Fruit fly (Drosophila melanogaster) whole organism, embryonic: ENCODE measurements around the gene PIG-T.
A peak's percentile ranks its signal among the peaks of the same experiment; 100 is the strongest.

Experiments used
- BEAF-32 ChIP-seq: fragments of 200-800 bp; sonication (Bioruptor generic); optimal IDR thresholded peaks from 3 replicates; lab custom pipeline; 2017; ENCODE audit warnings: missing biosample characterization, missing genetic modification characterization, mild to moderate bottlenecking, moderate library complexity, missing genetic modification reagents
- C15 ChIP-seq: fragments of 200-800 bp; sonication (Bioruptor generic); IDR thresholded peaks from 3 replicates; pipeline ENCODE4 v1.3.6; 2022; ENCODE audit warnings: missing biosample characterization, missing genetic modification characterization
- CG10209 ChIP-seq: fragments of 200-800 bp; sonication (Bioruptor generic); optimal IDR thresholded peaks from 3 replicates; lab custom pipeline; 2017; ENCODE audit warnings: missing biosample characterization, mild to moderate bottlenecking, missing genetic modification characterization, missing genetic modification reagents
- CG11456 ChIP-seq: fragments of 200-800 bp; sonication (Bioruptor generic); IDR thresholded peaks from 3 replicates; pipeline ENCODE4 v1.3.6; 2022; ENCODE audit warnings: missing biosample characterization, missing genetic modification characterization
- CG1233 ChIP-seq: fragments of 200-800 bp; sonication (Bioruptor generic); optimal IDR thresholded peaks from 4 replicates; lab custom pipeline; 2018; ENCODE audit warnings: missing biosample characterization, mild to moderate bottlenecking, missing genetic modification characterization
- CG12769 ChIP-seq: fragments of 200-800 bp; sonication (Bioruptor generic); optimal IDR thresholded peaks from 2 replicates; lab custom pipeline; 2019; ENCODE audit warnings: missing biosample characterization, mild to moderate bottlenecking, missing genetic modification characterization, moderate library complexity
- CG15269 ChIP-seq: fragments of 200-800 bp; sonication (Bioruptor generic); optimal IDR thresholded peaks from 2 replicates; lab custom pipeline; 2018; ENCODE audit warnings: missing biosample characterization, mild to moderate bottlenecking, missing genetic modification characterization, moderate library complexity
- CG17359 ChIP-seq: fragments of 200-800 bp; sonication (Bioruptor generic); optimal IDR thresholded peaks from 3 replicates; lab custom pipeline; 2018; ENCODE audit warnings: missing biosample characterization, mild to moderate bottlenecking, missing genetic modification characterization, moderate library complexity
- CG2116 ChIP-seq: fragments of 200-800 bp; sonication (Bioruptor generic); optimal IDR thresholded peaks from 3 replicates; lab custom pipeline; 2018; ENCODE audit warnings: missing biosample characterization, mild to moderate bottlenecking, missing genetic modification characterization
- CG3726 ChIP-seq: fragments of 200-800 bp; sonication (Bioruptor generic); IDR thresholded peaks from 3 replicates; pipeline ENCODE4, ENCODE4 v1.3.6; 2022; ENCODE audit warnings: missing biosample characterization, missing genetic modification characterization
- CG3847 ChIP-seq: fragments of 200-800 bp; sonication (Bioruptor generic); IDR thresholded peaks from 2 replicates; pipeline ENCODE4 v1.3.6; 2022; ENCODE audit warnings: missing biosample characterization, missing genetic modification characterization
- CG5953 ChIP-seq: fragments of 200-800 bp; sonication (Bioruptor generic); IDR thresholded peaks from 2 replicates; pipeline ENCODE4 v1.3.6; 2022; ENCODE audit warnings: missing biosample characterization, missing genetic modification characterization
- CG6272 ChIP-seq: fragments of 200-800 bp; sonication (Bioruptor generic); IDR thresholded peaks from 2 replicates; pipeline ENCODE4 v1.3.6; 2022; ENCODE audit warnings: missing biosample characterization, missing genetic modification characterization
- CG7271 ChIP-seq: fragments of 200-800 bp; sonication (Bioruptor generic); optimal IDR thresholded peaks from 2 replicates; lab custom pipeline; 2018; ENCODE audit warnings: missing biosample characterization, mild to moderate bottlenecking, missing genetic modification characterization, moderate library complexity
- CG9817 ChIP-seq: fragments of 200-800 bp; sonication (Bioruptor generic); optimal IDR thresholded peaks from 2 replicates; lab custom pipeline; 2018; ENCODE audit warnings: missing biosample characterization, mild to moderate bottlenecking, missing genetic modification characterization, moderate library complexity
- CoRest ChIP-seq: fragments of 200-800 bp; sonication (Bioruptor generic); optimal IDR thresholded peaks from 3 replicates; lab custom pipeline; 2018; ENCODE audit warnings: missing biosample characterization, mild to moderate bottlenecking, missing genetic modification characterization, moderate library complexity
- Ets65A ChIP-seq: fragments of 200-800 bp; sonication (Bioruptor generic); peaks from one replicate; lab custom pipeline; 2016; ENCODE audit warnings: missing biosample characterization, missing genetic modification characterization
- GATAe ChIP-seq: fragments of 200-800 bp; sonication (Bioruptor generic); conservative IDR thresholded peaks from 2 replicates; pipeline ENCODE4 v1.3.6; 2022; ENCODE audit warnings: missing biosample characterization, missing genetic modification characterization
- HHEX ChIP-seq: fragments of 200-800 bp; sonication (Bioruptor generic); optimal IDR thresholded peaks from 3 replicates; lab custom pipeline; 2017; ENCODE audit warnings: missing biosample characterization, mild to moderate bottlenecking, missing genetic modification characterization, missing genetic modification reagents
- Hr51 ChIP-seq, 2 experiments: fragments of 200-800 bp; sonication (Bioruptor generic); optimal IDR thresholded peaks; 2 replicates in 1 of 2; 3 replicates in 1 of 2; lab custom pipeline; 2016 to 2018; ENCODE audit warnings: missing biosample characterization in 2 of 2, missing genetic modification characterization in 2 of 2, mild to moderate bottlenecking in 1 of 2, moderate library complexity in 1 of 2
- Lpt ChIP-seq: fragments of >200 bp; optimal IDR thresholded peaks from 2 replicates; lab custom pipeline; 2018; ENCODE audit warnings: missing biosample characterization, missing genetic modification characterization
- MBD-R2 ChIP-seq: fragments of 200-800 bp; sonication (Bioruptor generic); IDR thresholded peaks from 2 replicates; pipeline ENCODE4 v1.3.6; 2022; ENCODE audit warnings: missing biosample characterization, missing genetic modification characterization
- Neu2 ChIP-seq: fragments of 200-800 bp; sonication (Bioruptor generic); optimal IDR thresholded peaks from 3 replicates; lab custom pipeline; 2016; ENCODE audit warnings: missing biosample characterization, missing genetic modification characterization, borderline replicate concordance
- Optix ChIP-seq: fragments of 200-800 bp; sonication (Bioruptor generic); IDR thresholded peaks from 3 replicates; pipeline ENCODE4 v1.3.6; 2022; ENCODE audit warnings: missing biosample characterization, missing genetic modification characterization
- Rfx ChIP-seq: fragments of 200-800 bp; sonication (Bioruptor generic); IDR thresholded peaks from 2 replicates; pipeline ENCODE4 v1.3.6; 2022; ENCODE audit warnings: missing biosample characterization, missing genetic modification characterization
- Side ChIP-seq: fragments of 200-800 bp; sonication (Bioruptor generic); optimal IDR thresholded peaks from 2 replicates; lab custom pipeline; 2016; ENCODE audit warnings: missing biosample characterization, missing genetic modification characterization
- Sry-β ChIP-seq: fragments of 200-800 bp; sonication (Bioruptor generic); optimal IDR thresholded peaks from 2 replicates; lab custom pipeline; 2018; ENCODE audit warnings: missing biosample characterization, mild to moderate bottlenecking, missing genetic modification characterization, moderate library complexity
- ara ChIP-seq: fragments of 200-800 bp; sonication (Bioruptor generic); IDR thresholded peaks from 2 replicates; pipeline ENCODE4 v1.3.6; 2022; ENCODE audit warnings: missing biosample characterization, missing genetic modification characterization
- az2 ChIP-seq: fragments of 200-800 bp; sonication (Bioruptor generic); optimal IDR thresholded peaks from 3 replicates; lab custom pipeline; 2016; ENCODE audit warnings: missing biosample characterization, missing genetic modification characterization
- bbx ChIP-seq: fragments of 200-800 bp; sonication (Bioruptor generic); IDR thresholded peaks from 2 replicates; pipeline ENCODE4 v1.3.6; 2022; ENCODE audit warnings: missing biosample characterization, missing genetic modification characterization; ENCODE audit not compliant: partially characterized antibody
- chif ChIP-seq, 2 experiments: fragments of 200-800 bp; sonication (Bioruptor generic); optimal IDR thresholded peaks; 3 replicates each; lab custom pipeline; 2016; ENCODE audit warnings: missing biosample characterization in 2 of 2, missing genetic modification characterization in 2 of 2
- fd3F ChIP-seq: fragments of 200-800 bp; sonication (Bioruptor generic); optimal IDR thresholded peaks from 2 replicates; lab custom pipeline; 2018; ENCODE audit warnings: missing biosample characterization, mild to moderate bottlenecking, missing genetic modification characterization, moderate library complexity
- fd96Cb ChIP-seq: fragments of 200-800 bp; sonication (Bioruptor generic); optimal IDR thresholded peaks from 2 replicates; lab custom pipeline; 2018; ENCODE audit warnings: missing biosample characterization, mild to moderate bottlenecking, missing genetic modification characterization, moderate library complexity
- gsb ChIP-seq: fragments of 200-800 bp; sonication (Bioruptor generic); IDR thresholded peaks from 2 replicates; pipeline ENCODE4 v1.3.6; 2022; ENCODE audit warnings: missing biosample characterization, missing genetic modification characterization
- gt ChIP-seq: fragments of 200-800 bp; sonication (Bioruptor generic); IDR thresholded peaks from 2 replicates; pipeline ENCODE4 v1.3.6; 2022; ENCODE audit warnings: missing biosample characterization, missing genetic modification characterization
- h ChIP-seq: fragments of >200 bp; optimal IDR thresholded peaks from 2 replicates; lab custom pipeline; 2017
- ind ChIP-seq: fragments of 200-800 bp; sonication (Bioruptor generic); optimal IDR thresholded peaks from 3 replicates; lab custom pipeline; 2016; ENCODE audit warnings: missing biosample characterization, missing genetic modification characterization
- kah ChIP-seq: fragments of 200-800 bp; sonication (Bioruptor generic); optimal IDR thresholded peaks from 2 replicates; lab custom pipeline; 2018; ENCODE audit warnings: missing biosample characterization, mild to moderate bottlenecking, missing genetic modification characterization
- knrl ChIP-seq: fragments of 200-800 bp; sonication (Bioruptor generic); IDR thresholded peaks from 3 replicates; pipeline ENCODE4 v1.3.6; 2022; ENCODE audit warnings: missing biosample characterization, missing genetic modification characterization; ENCODE audit not compliant: partially characterized antibody
- maf-S ChIP-seq: fragments of 200-800 bp; sonication (Bioruptor generic); optimal IDR thresholded peaks from 2 replicates; lab custom pipeline; 2016; ENCODE audit warnings: missing biosample characterization, missing genetic modification characterization
- otp ChIP-seq: fragments of 200-800 bp; sonication (Bioruptor generic); IDR thresholded peaks from 3 replicates; pipeline ENCODE4, ENCODE4 v1.3.6; 2022; ENCODE audit warnings: missing biosample characterization, missing genetic modification characterization
- prd ChIP-seq, 3 experiments: fragments of >200 bp in 2 of 3; fragments of 200-800 bp in 1 of 3; sonication (Bioruptor generic) in 1 of 3; optimal IDR thresholded peaks in 2 of 3; IDR thresholded peaks in 1 of 3; 2 replicates in 2 of 3; 3 replicates in 1 of 3; pipeline versions ENCODE4 v1.3.6 to Lab custom; 2017 to 2022; ENCODE audit warnings: missing biosample characterization in 1 of 3, missing genetic modification characterization in 1 of 3
- psq ChIP-seq: fragments of 200-800 bp; sonication (Bioruptor generic); optimal IDR thresholded peaks from 2 replicates; lab custom pipeline; 2017; ENCODE audit warnings: missing biosample characterization, missing genetic modification characterization
- ranshi ChIP-seq: fragments of 200-800 bp; sonication (Bioruptor generic); IDR thresholded peaks from 2 replicates; pipeline ENCODE4 v1.3.6; 2022; ENCODE audit warnings: missing biosample characterization, missing genetic modification characterization
- sob ChIP-seq: fragments of 200-800 bp; sonication (Bioruptor generic); IDR thresholded peaks from 2 replicates; pipeline ENCODE4 v1.3.6; 2022; ENCODE audit warnings: missing biosample characterization, missing genetic modification characterization
- ssp ChIP-seq: fragments of 200-800 bp; sonication (Bioruptor generic); IDR thresholded peaks from 2 replicates; pipeline ENCODE4 v1.3.6; 2022; ENCODE audit warnings: missing biosample characterization, missing genetic modification characterization
- sug ChIP-seq: fragments of 200-800 bp; optimal IDR thresholded peaks from 2 replicates; lab custom pipeline; 2019; ENCODE audit warnings: missing biosample characterization, mild to moderate bottlenecking, missing genetic modification characterization, moderate library complexity
- trem ChIP-seq: fragments of 200-800 bp; optimal IDR thresholded peaks from 3 replicates; lab custom pipeline; 2019; ENCODE audit warnings: missing biosample characterization, mild to moderate bottlenecking, missing genetic modification characterization, moderate library complexity
- tup ChIP-seq: fragments of 200-800 bp; sonication (Bioruptor generic); optimal IDR thresholded peaks from 2 replicates; lab custom pipeline; 2016; ENCODE audit warnings: missing biosample characterization, mild to moderate bottlenecking, missing genetic modification characterization, moderate library complexity
- wdn ChIP-seq: fragments of 200-800 bp; sonication (Bioruptor generic); IDR thresholded peaks from 2 replicates; pipeline ENCODE4 v1.3.6; 2022; ENCODE audit warnings: missing biosample characterization, missing genetic modification characterization
- z ChIP-seq: fragments of 200-800 bp; sonication (Bioruptor generic); IDR thresholded peaks from 3 replicates; pipeline ENCODE4 v1.3.6; 2022; ENCODE audit warnings: missing biosample characterization, missing genetic modification characterization

Gene PIG-T

DNA sequence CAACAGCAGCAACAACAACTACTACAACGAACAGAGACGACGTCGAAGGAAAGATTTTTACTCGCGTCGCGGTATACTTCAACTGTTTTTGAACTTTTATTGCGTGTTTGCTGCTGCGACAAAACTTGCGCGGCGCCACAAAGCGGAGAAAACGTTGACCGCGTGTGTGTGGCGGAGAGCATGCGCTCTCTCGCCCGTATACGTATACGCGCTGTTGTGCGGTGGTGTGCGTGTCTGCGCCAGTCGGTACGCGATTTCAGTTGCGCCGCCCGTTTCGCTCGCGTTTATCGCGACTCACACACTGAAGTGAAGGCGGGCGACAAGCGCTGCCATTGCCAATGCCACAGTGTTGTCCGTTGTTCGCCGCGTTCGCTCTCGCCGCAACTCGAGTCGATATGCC, 2.7 kb upstream of the PIG-T start (continued):
- peak; percentile 85 for TF ChIP-seq sob (GFP tag; lab: Robert Waterston, UW)
- no peak for TF ChIP-seq psq (GFP tag; lab: Kevin White, UChicago)
- no peak; the same call in 1 of the 2 replicates for TF ChIP-seq CG5953 (GFP tag; lab: Robert Waterston, UW)
- TF ChIP-seq ranshi (GFP tag; lab: Robert Waterston, UW) = peak; percentile 41; the same call in 1 of the 2 replicates
- no peak for TF ChIP-seq CG17359 (tag; lab: Kevin White, UChicago)
- peak; percentile 19 for TF ChIP-seq CG7271 (tag; lab: Kevin White, UChicago)
- peak; percentile 92; the same call in 2 of the 3 replicates for TF ChIP-seq C15 (GFP tag; lab: Robert Waterston, UW)
- TF ChIP-seq Sry-β (GFP tag; lab: Kevin White, UChicago) = no peak
- TF ChIP-seq bbx = peak; percentile 71; the same call in 1 of the 2 replicates
- TF ChIP-seq MBD-R2 (GFP tag; lab: Robert Waterston, UW) = peak; percentile 57
- no peak for TF ChIP-seq CG6272 (GFP tag; lab: Robert Waterston, UW)
- peak; percentile 84 for TF ChIP-seq wdn (GFP tag; lab: Robert Waterston, UW)
- peak; percentile 54; the same call in 1 of the 3 replicates for TF ChIP-seq otp (GFP tag; lab: Robert Waterston, UW)
- no peak; the same call in 2 of the 3 replicates for TF ChIP-seq CG11456 (GFP tag; lab: Robert Waterston, UW)
- no peak for TF ChIP-seq CG9817
- no peak for TF ChIP-seq chif (GFP tag; optimal IDR thresholded peaks at IDR 0.05; lab: Kevin White, UChicago)
- no peak for TF ChIP-seq tup (GFP tag; lab: Kevin White, UChicago)
- TF ChIP-seq fd96Cb (tag; lab: Kevin White, UChicago) = no peak
- no peak for TF ChIP-seq prd (optimal IDR thresholded peaks at IDR 0.05; lab: Kevin White, UChicago)
- TF ChIP-seq prd (GFP tag; IDR thresholded peaks at IDR 0.05; lab: Robert Waterston, UW) = peak; percentile 36; the same call in 1 of the 3 replicates
- TF ChIP-seq ara (GFP tag; lab: Robert Waterston, UW) = no peak
- TF ChIP-seq trem (tag; lab: Kevin White, UChicago) = no peak
- TF ChIP-seq CoRest (tag; lab: Kevin White, UChicago) = no peak
- no peak for TF ChIP-seq gt (GFP tag; lab: Robert Waterston, UW)
- no peak for TF ChIP-seq Neu2 (GFP tag; lab: Kevin White, UChicago)
- no peak for TF ChIP-seq h (lab: Kevin White, UChicago)
- TF ChIP-seq z (GFP tag; lab: Robert Waterston, UW) = no peak
- TF ChIP-seq az2 (GFP tag; lab: Kevin White, UChicago) = no peak
- TF ChIP-seq Hr51 (GFP tag; optimal IDR thresholded peaks at IDR 0.05; lab: Kevin White, UChicago) = peak in 1 of 2 experiments; percentile 33
- no peak for TF ChIP-seq BEAF-32
- no peak for TF ChIP-seq CG10209 (GFP tag; lab: Kevin White, UChicago)
- TF ChIP-seq Optix (GFP tag; lab: Robert Waterston, UW) = peak; percentile 77; the same call in 2 of the 3 replicates
- no peak for TF ChIP-seq ind (GFP tag; lab: Kevin White, UChicago)
- no peak for TF ChIP-seq CG3726
- peak; percentile 76 for TF ChIP-seq sug (tag; lab: Kevin White, UChicago)
- peak; percentile 86 for TF ChIP-seq Rfx (GFP tag; lab: Robert Waterston, UW)
- TF ChIP-seq Side (GFP tag; lab: Kevin White, UChicago) = peak; percentile 37
- TF ChIP-seq HHEX (GFP tag; lab: Kevin White, UChicago) = no peak
- TF ChIP-seq gsb = peak; percentile 92
- peak; percentile 89 for TF ChIP-seq CG3847 (GFP tag; lab: Robert Waterston, UW)
- TF ChIP-seq knrl (GFP tag; lab: Robert Waterston, UW) = no peak
- TF ChIP-seq CG2116 = peak; percentile 9
- no peak for TF ChIP-seq Lpt (GFP tag; lab: Kevin White, UChicago)
- no peak for TF ChIP-seq Ets65A (GFP tag; lab: Kevin White, UChicago)
- TF ChIP-seq ssp = no peak
- TF ChIP-seq GATAe (GFP tag; lab: Robert Waterston, UW) = no peak; the same call in 1 of the 2 replicates
- no peak for TF ChIP-seq maf-S (GFP tag; lab: Kevin White, UChicago)
- peak; percentile 55 for TF ChIP-seq kah (GFP tag; lab: Kevin White, UChicago)
- peak; percentile 38 for TF ChIP-seq CG12769 (tag; lab: Kevin White, UChicago)
- TF ChIP-seq CG15269 (tag; lab: Kevin White, UChicago) = no peak
- TF ChIP-seq fd3F (GFP tag; lab: Kevin White, UChicago) = no peak
- no peak for TF ChIP-seq CG1233
